Fruit fly (Drosophila melanogaster) whole organism, wandering third instar larva: ENCODE results near the gene Tasp1.
A peak's percentile ranks its signal among the peaks of the same experiment; 100 is the strongest.

Experiments used
- Abd-B ChIP-seq: fragments of >200 bp; optimal IDR thresholded peaks from 2 replicates; lab custom pipeline; 2017; ENCODE audit warnings: missing biosample characterization, missing genetic modification characterization
- CG32264 ChIP-seq: fragments of 200-800 bp; sonication (Bioruptor generic); optimal IDR thresholded peaks from 2 replicates; lab custom pipeline; 2016; ENCODE audit warnings: missing biosample characterization, missing genetic modification characterization
- CG9705 ChIP-seq: fragments of 200-800 bp; sonication (Bioruptor generic); optimal IDR thresholded peaks from 2 replicates; lab custom pipeline; 2018; ENCODE audit warnings: missing biosample characterization, mild to moderate bottlenecking, missing genetic modification characterization
- CrebA ChIP-seq: fragments of 200-800 bp; sonication (Bioruptor generic); optimal IDR thresholded peaks from 2 replicates; lab custom pipeline; 2016; ENCODE audit warnings: missing biosample characterization, mild to moderate bottlenecking, missing genetic modification characterization, borderline replicate concordance
- Dfd ChIP-seq: fragments of >200 bp; optimal IDR thresholded peaks from 2 replicates; lab custom pipeline; 2017; ENCODE audit warnings: missing biosample characterization, missing genetic modification characterization
- Dif ChIP-seq: fragments of 200-275, 200-300 bp; sonication (Bioruptor generic); optimal IDR thresholded peaks from 2 replicates; lab custom pipeline; 2018; ENCODE audit warnings: missing biosample characterization, missing genetic modification characterization; ENCODE audit not compliant: partially characterized antibody
- GATAd ChIP-seq: sonication (Bioruptor generic); optimal IDR thresholded peaks from 2 replicates; lab custom pipeline; 2016; ENCODE audit warnings: missing biosample characterization, missing genetic modification characterization
- HLH106 ChIP-seq: fragments of 200-800 bp; optimal IDR thresholded peaks from 3 replicates; lab custom pipeline; 2019; ENCODE audit warnings: missing biosample characterization, mild to moderate bottlenecking, missing genetic modification characterization, moderate library complexity
- Hnf4 ChIP-seq: fragments of 200-800 bp; sonication (Bioruptor generic); optimal IDR thresholded peaks from 2 replicates; lab custom pipeline; 2016; ENCODE audit warnings: missing biosample characterization, mild to moderate bottlenecking, missing genetic modification characterization
- Hr78 ChIP-seq: fragments of >200 bp; optimal IDR thresholded peaks from 2 replicates; lab custom pipeline; 2017; ENCODE audit warnings: missing biosample characterization, missing genetic modification characterization
- Hr83 ChIP-seq: fragments of 200-300 bp; sonication (Bioruptor generic); optimal IDR thresholded peaks from 2 replicates; lab custom pipeline; 2016; ENCODE audit warnings: missing biosample characterization, mild to moderate bottlenecking, missing genetic modification characterization, moderate library complexity; ENCODE audit not compliant: poor library complexity, severe bottlenecking
- Jra ChIP-seq: sonication (Bioruptor generic); optimal IDR thresholded peaks from 2 replicates; lab custom pipeline; 2016; ENCODE audit warnings: missing biosample characterization, missing genetic modification characterization
- Mio ChIP-seq: sonication (Bioruptor generic); optimal IDR thresholded peaks from 2 replicates; lab custom pipeline; 2016; ENCODE audit warnings: missing biosample characterization, missing genetic modification characterization
- Myc ChIP-seq: fragments of >200 bp; optimal IDR thresholded peaks from 2 replicates; lab custom pipeline; 2017
- N ChIP-seq: fragments of >200 bp; optimal IDR thresholded peaks from 2 replicates; lab custom pipeline; 2018; ENCODE audit warnings: missing biosample characterization, missing external identifiers, missing genetic modification characterization
- OdsH ChIP-seq: fragments of 200-800 bp; sonication (Bioruptor generic); optimal IDR thresholded peaks from 2 replicates; lab custom pipeline; 2016; ENCODE audit warnings: missing biosample characterization, mild to moderate bottlenecking, missing genetic modification characterization
- Rel ChIP-seq, 2 experiments: fragments of 200-800 bp; sonication (Bioruptor generic) in 1 of 2; optimal IDR thresholded peaks; 2 replicates in 1 of 2; 3 replicates in 1 of 2; lab custom pipeline; 2016 to 2019; ENCODE audit warnings: mild to moderate bottlenecking in 2 of 2, missing biosample characterization in 2 of 2, missing genetic modification characterization in 2 of 2, moderate library complexity in 1 of 2
- Sp1 ChIP-seq: fragments of 200-800 bp; sonication (Bioruptor generic); optimal IDR thresholded peaks from 3 replicates; lab custom pipeline; 2019; ENCODE audit warnings: missing biosample characterization, mild to moderate bottlenecking, missing genetic modification characterization, moderate library complexity
- Vsx2 ChIP-seq: fragments of 200-300, 225-300 bp; sonication (Bioruptor generic); optimal IDR thresholded peaks from 2 replicates; lab custom pipeline; 2018; ENCODE audit warnings: missing biosample characterization, missing genetic modification characterization; ENCODE audit not compliant: partially characterized antibody
- br ChIP-seq: fragments of 200-800 bp; sonication (Bioruptor generic); optimal IDR thresholded peaks from 2 replicates; lab custom pipeline; 2016; ENCODE audit warnings: missing biosample characterization, missing genetic modification characterization
- brk ChIP-seq: fragments of 200-800 bp; sonication (Bioruptor generic); optimal IDR thresholded peaks from 2 replicates; lab custom pipeline; 2016; ENCODE audit warnings: missing biosample characterization, mild to moderate bottlenecking, missing genetic modification characterization
- dl ChIP-seq, 2 experiments: fragments of 175-275, 200-275 bp in 1 of 2; fragments of 200-275 bp in 1 of 2; sonication (Bioruptor generic); optimal IDR thresholded peaks; lab custom pipeline; 2018; ENCODE audit warnings: mild to moderate bottlenecking in 2 of 2, missing biosample characterization in 2 of 2, missing genetic modification characterization in 2 of 2, moderate library complexity in 2 of 2; ENCODE audit not compliant: partially characterized antibody in 2 of 2, insufficient read depth in 1 of 2
- dmrt93B ChIP-seq: fragments of 200-800 bp; sonication (Bioruptor generic); optimal IDR thresholded peaks from 2 replicates; lab custom pipeline; 2018; ENCODE audit warnings: missing biosample characterization, mild to moderate bottlenecking, missing genetic modification characterization
- dsf ChIP-seq: sonication (Bioruptor generic); optimal IDR thresholded peaks from 2 replicates; lab custom pipeline; 2016; ENCODE audit warnings: missing biosample characterization, missing genetic modification characterization, borderline replicate concordance
- ey ChIP-seq: fragments of 200-800 bp; sonication (Bioruptor generic); optimal IDR thresholded peaks from 2 replicates; lab custom pipeline; 2016; ENCODE audit warnings: missing biosample characterization, missing genetic modification characterization
- foxo ChIP-seq, 2 experiments: fragments of 200-800 bp; sonication (Bioruptor generic); optimal IDR thresholded peaks; 2 replicates in 1 of 2; 3 replicates in 1 of 2; lab custom pipeline; 2016 to 2017; ENCODE audit warnings: missing biosample characterization in 2 of 2, missing genetic modification characterization in 2 of 2
- fru ChIP-seq: fragments of 200-800 bp; sonication (Bioruptor generic); optimal IDR thresholded peaks from 3 replicates; lab custom pipeline; 2016; ENCODE audit warnings: missing biosample characterization, mild to moderate bottlenecking, missing genetic modification characterization
- h ChIP-seq: fragments of 200-800 bp; sonication (Bioruptor generic); optimal IDR thresholded peaks from 3 replicates; lab custom pipeline; 2016; ENCODE audit warnings: missing biosample characterization, mild to moderate bottlenecking, missing genetic modification characterization
- jim ChIP-seq: fragments of 175-275, 200-325 bp; sonication (Bioruptor generic); optimal IDR thresholded peaks from 2 replicates; lab custom pipeline; 2016; ENCODE audit warnings: missing biosample characterization, mild to moderate bottlenecking, missing genetic modification characterization
- lola ChIP-seq: fragments of >200 bp; optimal IDR thresholded peaks from 2 replicates; lab custom pipeline; 2017; ENCODE audit warnings: missing biosample characterization, missing genetic modification characterization
- pan ChIP-seq: fragments of >200 bp; optimal IDR thresholded peaks from 2 replicates; lab custom pipeline; 2017
- psq ChIP-seq: fragments of 200-800 bp; sonication (Bioruptor generic); optimal IDR thresholded peaks from 3 replicates; lab custom pipeline; 2017; ENCODE audit warnings: missing biosample characterization, mild to moderate bottlenecking, missing genetic modification characterization, moderate library complexity
- rgr ChIP-seq: fragments of 200-800 bp; sonication (Bioruptor generic); optimal IDR thresholded peaks from 3 replicates; lab custom pipeline; 2016; ENCODE audit warnings: missing biosample characterization, mild to moderate bottlenecking, missing genetic modification characterization
- sage ChIP-seq: fragments of 200-800 bp; sonication (Bioruptor generic); optimal IDR thresholded peaks from 2 replicates; lab custom pipeline; 2016; ENCODE audit warnings: missing biosample characterization, mild to moderate bottlenecking, missing genetic modification characterization
- sv ChIP-seq: fragments of 200-800 bp; sonication (Bioruptor generic); optimal IDR thresholded peaks from 3 replicates; lab custom pipeline; 2016; ENCODE audit warnings: missing biosample characterization, missing genetic modification characterization
- tai ChIP-seq: sonication (Bioruptor generic); optimal IDR thresholded peaks from 2 replicates; lab custom pipeline; 2016; ENCODE audit warnings: missing biosample characterization, missing genetic modification characterization
- usp ChIP-seq: fragments of >200 bp; optimal IDR thresholded peaks from 2 replicates; lab custom pipeline; 2017; ENCODE audit warnings: missing biosample characterization, missing genetic modification characterization
- woc ChIP-seq: sonication (Bioruptor generic); optimal IDR thresholded peaks from 2 replicates; lab custom pipeline; 2016; ENCODE audit warnings: missing biosample characterization, mild to moderate bottlenecking, missing genetic modification characterization

Gene Tasp1

DNA sequence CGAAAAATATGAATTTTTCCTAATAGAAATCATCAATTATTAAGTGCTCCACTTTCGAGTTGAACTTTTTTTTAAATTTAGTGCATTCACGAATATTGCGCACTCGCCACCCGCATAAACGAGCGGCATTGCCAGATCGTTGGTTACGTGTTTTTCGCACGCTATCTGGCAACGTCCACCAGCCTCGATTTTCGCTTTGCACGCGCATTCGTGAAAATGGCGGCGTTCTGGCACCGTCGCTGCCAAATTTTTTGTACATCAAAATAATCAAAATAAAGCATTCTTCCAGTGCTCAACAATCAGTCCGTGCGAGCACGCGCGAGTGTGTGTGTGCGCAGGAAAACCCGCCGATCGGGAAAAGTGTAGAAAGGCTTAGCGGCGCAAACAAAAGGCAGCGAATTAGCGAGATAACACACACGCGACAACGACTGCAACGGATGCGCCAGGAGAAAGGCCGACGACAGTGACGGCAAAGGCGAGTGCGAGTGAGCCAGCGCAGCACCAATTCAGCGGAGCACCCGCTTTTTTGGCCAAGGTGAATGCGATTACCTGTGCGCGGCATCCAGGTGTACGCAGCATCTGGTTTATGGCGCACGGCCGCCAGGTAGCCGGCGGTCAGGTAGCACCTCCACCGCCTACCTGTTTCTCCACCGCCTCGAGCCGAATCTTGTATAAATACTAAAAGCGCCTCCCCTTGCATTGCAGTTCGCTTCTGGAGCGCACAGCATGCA is 26.4 kb upstream of the Tasp1 start:
- peak; percentile 94 for TF ChIP-seq woc
- no peak for TF ChIP-seq lola (GFP tag; lab: Kevin White, UChicago)
- TF ChIP-seq OdsH (GFP tag; lab: Kevin White, UChicago): peak; percentile 92
- peak; percentile 77 for TF ChIP-seq CG32264
- peak; percentile 84 for TF ChIP-seq dsf
- no peak for TF ChIP-seq brk (GFP tag; lab: Kevin White, UChicago)
- TF ChIP-seq foxo (GFP tag; optimal IDR thresholded peaks at IDR 0.05; lab: Kevin White, UChicago): peak; percentile 50 to 93
- peak; percentile 96 for TF ChIP-seq psq
- no peak for TF ChIP-seq Myc
- no peak for TF ChIP-seq N
- peak; percentile 82 for TF ChIP-seq Jra (GFP tag; lab: Kevin White, UChicago)
- TF ChIP-seq tai (GFP tag; lab: Kevin White, UChicago): no peak
- TF ChIP-seq GATAd (GFP tag; lab: Kevin White, UChicago): peak; percentile 39
- no peak for TF ChIP-seq pan (lab: Kevin White, UChicago)
- peak; percentile 84 for TF ChIP-seq Sp1 (GFP tag; lab: Kevin White, UChicago)
- no peak for TF ChIP-seq dl (GFP tag; optimal IDR thresholded peaks at IDR 0.05; lab: Kevin White, UChicago; ENCODE audit: insufficient read depth in 1 of 2, partially characterized antibody in 2 of 2)
- no peak for TF ChIP-seq Dfd
- peak; percentile 73 for TF ChIP-seq Hr83
- TF ChIP-seq Hr78 (GFP tag; lab: Kevin White, UChicago): no peak
- TF ChIP-seq sv (GFP tag; lab: Kevin White, UChicago): peak; percentile 88
- no peak for TF ChIP-seq Rel (GFP tag; optimal IDR thresholded peaks at IDR 0.05; lab: Kevin White, UChicago)
- peak; percentile 44 for TF ChIP-seq Rel (tag; optimal IDR thresholded peaks at IDR 0.05; lab: Kevin White, UChicago)
- no peak for TF ChIP-seq jim (GFP tag; lab: Kevin White, UChicago)
- peak; percentile 92 for TF ChIP-seq rgr (GFP tag; lab: Kevin White, UChicago)
- TF ChIP-seq usp (GFP tag; lab: Kevin White, UChicago): no peak
- TF ChIP-seq Hnf4 (GFP tag; lab: Kevin White, UChicago): peak; percentile 86
- peak; percentile 96 for TF ChIP-seq h (GFP tag; lab: Kevin White, UChicago)
- peak; percentile 92 for TF ChIP-seq ey
- peak; percentile 74 for TF ChIP-seq sage (GFP tag; lab: Kevin White, UChicago)
- peak; percentile 80 for TF ChIP-seq CG9705
- TF ChIP-seq dmrt93B (GFP tag; lab: Kevin White, UChicago): no peak
- peak; percentile 90 for TF ChIP-seq br
- no peak for TF ChIP-seq Vsx2 (GFP tag; lab: Kevin White, UChicago)
- no peak for TF ChIP-seq Abd-B
- no peak for TF ChIP-seq CrebA (GFP tag; lab: Kevin White, UChicago)
- no peak for TF ChIP-seq Dif (GFP tag; lab: Kevin White, UChicago)
- peak; percentile 93 for TF ChIP-seq fru
- peak; percentile 61 for TF ChIP-seq Mio (GFP tag; lab: Kevin White, UChicago)
- TF ChIP-seq HLH106 (tag; lab: Kevin White, UChicago): peak; percentile 84

DNA sequence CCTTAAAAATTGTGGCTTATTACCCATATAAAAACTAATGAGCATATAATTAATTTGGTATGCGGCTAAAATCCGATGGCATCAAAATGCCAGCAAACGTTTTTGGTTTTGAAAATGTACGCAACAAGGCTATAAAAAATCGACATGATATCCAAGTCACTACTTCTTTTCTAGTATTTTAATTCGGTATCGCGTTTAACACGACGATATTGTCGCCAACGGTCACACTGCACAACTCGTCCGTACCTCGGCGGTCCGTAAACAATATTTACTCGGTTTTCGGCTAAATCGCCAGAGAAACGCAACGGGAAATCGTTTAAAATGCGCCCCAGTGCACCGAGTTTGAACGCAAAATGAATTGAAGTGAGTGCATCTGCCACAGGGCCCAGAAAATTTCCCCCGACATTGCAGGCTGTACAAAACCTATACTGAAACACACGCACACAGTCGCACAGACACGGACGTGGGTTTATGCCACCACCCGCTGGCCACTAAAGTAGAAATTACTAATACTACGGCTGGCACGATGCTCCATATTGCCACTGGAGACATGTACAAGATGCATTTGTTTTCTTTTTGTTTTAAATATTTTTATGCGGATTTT is 25.8 kb upstream of the Tasp1 start, which contains the start of gene Taf4:
Taf4 (plus strand) TSS at position 210 of the 604 bp plus-strand sequence.
- TF ChIP-seq Myc (no peak), dl (GFP tag; optimal IDR thresholded peaks at IDR 0.05; lab: Kevin White, UChicago; ENCODE audit: insufficient read depth in 1 of 2, partially characterized antibody in 2 of 2) (no peak), usp (GFP tag; lab: Kevin White, UChicago) (no peak), brk (GFP tag; lab: Kevin White, UChicago) (no peak), rgr (GFP tag; lab: Kevin White, UChicago) (no peak), OdsH (GFP tag; lab: Kevin White, UChicago) (no peak), fru (no peak), tai (GFP tag; lab: Kevin White, UChicago) (no peak), Hnf4 (GFP tag; lab: Kevin White, UChicago) (no peak), jim (GFP tag; lab: Kevin White, UChicago) (no peak), sv (GFP tag; lab: Kevin White, UChicago) (no peak), psq (no peak), h (GFP tag; lab: Kevin White, UChicago) (no peak), br (no peak), ey (no peak), Abd-B (no peak), Vsx2 (GFP tag; lab: Kevin White, UChicago) (no peak), CrebA (GFP tag; lab: Kevin White, UChicago) (no peak)
